Worm (Caenorhabditis elegans): ENCODE data around the gene srbc-20.

srbc-20 gene

DNA sequence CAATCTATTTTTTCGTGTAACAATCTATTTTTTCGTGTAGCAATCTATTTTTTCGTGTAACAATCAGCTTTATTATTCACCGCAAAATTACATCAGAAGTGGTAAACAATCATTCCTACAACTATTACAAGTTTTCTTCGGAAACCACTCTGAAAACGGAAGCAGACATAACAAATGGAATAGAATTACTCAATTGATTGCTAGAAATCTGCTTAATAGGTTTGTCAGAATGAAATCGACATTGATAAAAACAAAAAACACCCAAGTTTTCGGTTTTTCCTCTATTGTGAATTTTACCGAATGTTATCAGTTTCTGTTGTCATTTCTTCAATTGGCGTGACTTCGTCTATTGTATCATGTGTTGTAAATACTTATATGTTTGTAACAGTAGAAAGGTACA is at the start of gene srbc-20:
Gene srbc-20 (plus strand): TSS at position 301 of the 400 bp plus-strand sequence.
- peak in 1 of 6 experiments; percentile 3 for TF ChIP-seq elt-3 (tag; optimal IDR thresholded peaks at IDR 0.05)
- no peak for TF ChIP-seq isw-1 (GFP tag; IDR thresholded peaks at IDR 0.05)
- no peak for TF ChIP-seq lir-3 (tag; optimal IDR thresholded peaks at IDR 0.05; ENCODE audit: poor library complexity)

DNA sequence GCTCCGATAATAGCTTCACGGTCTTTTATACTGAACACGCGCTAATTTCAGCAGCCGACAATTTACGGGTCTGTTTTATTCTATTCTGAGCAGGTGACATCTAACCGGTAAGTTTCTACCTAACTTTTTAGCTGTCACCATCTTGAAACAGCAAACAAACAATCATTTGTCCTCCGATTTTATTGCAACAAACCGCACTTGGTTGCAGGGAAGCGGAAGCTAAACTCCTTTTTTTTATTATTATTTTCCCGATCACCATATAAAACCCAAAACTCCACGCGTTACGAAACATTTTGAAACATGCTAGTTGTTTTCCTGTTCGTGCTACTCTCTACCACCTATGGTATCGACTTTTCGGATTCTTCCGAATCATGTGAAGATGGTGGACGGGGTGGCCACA is 49.2 kb upstream of the srbc-20 start, which contains the start of gene clec-208:
Gene clec-208 (plus strand): TSS at position 301 of the 400 bp plus-strand sequence.
- TF ChIP-seq nhr-20 (tag; optimal IDR thresholded peaks at IDR 0.05) (no peak), nhr-85 (tag) (no peak), nhr-28 (tag; optimal IDR thresholded peaks at IDR 0.05) (no peak), blmp-1 (tag; optimal IDR thresholded peaks at IDR 0.05) (no peak)

DNA sequence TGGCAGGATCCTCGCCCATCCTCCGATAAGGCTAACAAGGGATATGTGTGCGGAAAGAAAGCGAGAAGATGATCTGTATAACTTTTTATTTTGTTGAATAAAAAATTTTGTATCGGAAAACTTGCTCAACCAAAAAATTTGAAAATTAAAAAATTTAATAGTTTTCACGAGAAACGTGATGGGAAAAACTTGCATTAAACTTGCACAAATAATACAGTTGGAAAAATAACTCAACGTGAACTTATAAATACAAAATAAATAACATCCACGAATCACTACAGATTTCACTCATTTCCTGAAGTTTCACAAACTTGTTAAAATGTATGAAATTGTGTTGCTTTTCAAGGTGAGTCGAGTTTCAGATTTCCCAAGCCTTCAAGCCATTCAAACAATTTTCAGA is 47.9 kb upstream of the srbc-20 start, which contains the start of gene F36F12.7:
Gene F36F12.7 (plus strand): TSS at position 301 of the 400 bp plus-strand sequence.
- TF ChIP-seq tlp-1 (tag; optimal IDR thresholded peaks at IDR 0.05) (no peak), ceh-88 (GFP tag; IDR thresholded peaks at IDR 0.05) (no peak), mab-9 (GFP tag; IDR thresholded peaks at IDR 0.05) (no peak), nhr-90 (tag; optimal IDR thresholded peaks at IDR 0.05; ENCODE audit: poor library complexity) (no peak), xbp-1 (tag; optimal IDR thresholded peaks at IDR 0.05) (no peak), nhr-84 (tag; optimal IDR thresholded peaks at IDR 0.05) (no peak)

DNA sequence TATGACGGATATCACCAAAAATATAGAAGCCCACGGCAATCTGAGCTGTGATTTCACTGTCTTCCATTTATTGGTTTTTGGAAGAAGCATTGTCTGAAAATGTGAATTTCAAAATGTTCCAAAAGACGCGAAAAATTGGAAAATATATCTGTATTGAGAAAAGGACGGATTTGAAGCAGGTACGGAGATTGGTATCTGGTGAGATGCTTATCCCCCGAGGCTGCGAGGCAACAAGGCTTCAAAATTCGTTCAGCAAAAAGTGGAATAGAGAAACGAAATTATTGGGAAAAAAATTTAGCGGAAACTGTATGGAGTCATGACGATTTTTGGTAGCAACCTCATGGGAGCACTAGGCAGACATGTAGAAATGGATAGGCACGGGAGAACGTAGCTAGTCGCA is 43.8 kb upstream of the srbc-20 start, which contains the start of gene F36F12.1:
Gene F36F12.1 (minus strand): TSS at position 101 of the 400 bp plus-strand sequence.
- TF ChIP-seq efl-1 (optimal IDR thresholded peaks at IDR 0.05) (no peak), efl-1 (GFP tag; optimal IDR thresholded peaks at IDR 0.05 in 1 of 2) (peak in 1 of 2 experiments; percentile 55), dsc-1 (tag; optimal IDR thresholded peaks at IDR 0.05) (no peak), C04F5.9 (tag; optimal IDR thresholded peaks at IDR 0.05) (no peak), efl-3 (GFP tag; optimal IDR thresholded peaks at IDR 0.05) (no peak)

DNA sequence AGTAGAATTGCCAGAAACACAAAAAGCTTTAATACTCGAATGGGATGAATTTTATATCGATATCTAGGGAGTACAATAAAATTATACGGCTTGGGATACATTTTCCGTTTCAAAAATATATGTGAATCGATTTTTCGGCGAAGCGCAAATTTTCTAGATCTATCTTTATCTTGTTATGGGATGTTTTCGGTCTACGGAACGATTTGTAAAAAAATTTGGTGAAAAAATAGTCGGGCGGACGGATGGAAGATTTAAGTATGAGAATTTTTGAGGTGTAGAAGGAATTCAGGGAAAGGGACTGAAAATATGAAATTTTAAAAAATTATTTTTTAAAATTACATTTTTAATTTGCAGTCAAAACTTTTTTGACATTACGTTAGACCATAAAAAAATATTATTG is 40.9 kb upstream of the srbc-20 start, which contains the start of gene F22F7.4:
Gene F22F7.4 (minus strand): TSS at position 101 of the 400 bp plus-strand sequence.
- TF ChIP-seq pqm-1 (tag; optimal IDR thresholded peaks at IDR 0.05) (no peak), elt-2 (tag; optimal IDR thresholded peaks at IDR 0.05) (no peak), nhr-28 (tag; optimal IDR thresholded peaks at IDR 0.05) (no peak), nhr-71 (tag; optimal IDR thresholded peaks at IDR 0.05) (no peak), mef-2 (tag; optimal IDR thresholded peaks at IDR 0.05) (no peak), nhr-47 (tag; optimal IDR thresholded peaks at IDR 0.05) (no peak), fkh-4 (tag; optimal IDR thresholded peaks at IDR 0.05; ENCODE audit: borderline replicate concordance) (no peak), efl-1 (optimal IDR thresholded peaks at IDR 0.05) (no peak), efl-1 (GFP tag; optimal IDR thresholded peaks at IDR 0.05 in 1 of 2) (no peak)

DNA sequence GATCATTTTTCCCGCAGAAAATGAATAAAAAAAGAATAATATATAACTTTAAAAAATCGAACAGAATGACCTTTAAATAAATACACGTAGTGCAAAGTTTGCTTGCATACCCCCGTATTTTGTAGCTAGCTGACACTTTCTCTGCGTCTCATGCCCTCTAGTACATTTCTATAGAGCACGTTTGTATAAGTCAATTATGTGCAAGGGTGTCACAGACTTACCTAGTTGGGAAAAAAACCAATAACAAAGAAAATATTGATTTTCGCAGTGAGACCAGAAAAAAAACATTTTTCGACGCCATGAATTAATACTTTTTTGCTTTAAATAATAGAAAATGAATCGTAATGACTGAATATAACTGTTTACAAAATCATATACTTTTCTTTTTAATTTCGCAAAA is 37.6 kb upstream of the srbc-20 start, which contains the start of gene ckb-4:
Gene ckb-4 (minus strand): TSS at position 140 of the 400 bp plus-strand sequence.
- TF ChIP-seq lin-13 (GFP tag; optimal IDR thresholded peaks at IDR 0.05) (peak; percentile 13), ceh-88 (GFP tag; IDR thresholded peaks at IDR 0.05) (no peak), nhr-76 (tag; optimal IDR thresholded peaks at IDR 0.05) (no peak), lin-15B (tag; optimal IDR thresholded peaks at IDR 0.05) (peak; percentile 41), dpl-1 (GFP tag; optimal IDR thresholded peaks at IDR 0.05) (peak; percentile 9 to 69 (median 29)), skn-1 (tag; optimal IDR thresholded peaks at IDR 0.05) (peak; percentile 11), fkh-4 (tag; optimal IDR thresholded peaks at IDR 0.05; ENCODE audit: borderline replicate concordance) (no peak), rnt-1 (tag; optimal IDR thresholded peaks at IDR 0.05) (peak; percentile 5), C16A3.4 (tag; optimal IDR thresholded peaks at IDR 0.05) (peak; percentile 30), vab-15 (tag; optimal IDR thresholded peaks at IDR 0.05) (peak; percentile 11), dsc-1 (tag; optimal IDR thresholded peaks at IDR 0.05) (no peak), lsy-2 (tag; optimal IDR thresholded peaks at IDR 0.05) (no peak), lin-35 (GFP tag; optimal IDR thresholded peaks at IDR 0.05) (peak; percentile 48 to 66), efl-1 (optimal IDR thresholded peaks at IDR 0.05) (peak; percentile 59 to 70), efl-1 (GFP tag; optimal IDR thresholded peaks at IDR 0.05 in 1 of 2) (peak; percentile 54 to 85), nhr-20 (tag; optimal IDR thresholded peaks at IDR 0.05) (peak; percentile 42), xbp-1 (tag; optimal IDR thresholded peaks at IDR 0.05) (peak; percentile 26), blmp-1 (tag; optimal IDR thresholded peaks at IDR 0.05) (peak; percentile 16), nhr-77 (tag; optimal IDR thresholded peaks at IDR 0.05) (peak; percentile 15), nhr-85 (tag) (peak; percentile 47), aha-1 (tag; optimal IDR thresholded peaks at IDR 0.05) (no peak), ceh-82 (tag; optimal IDR thresholded peaks at IDR 0.05) (peak in 1 of 3 experiments; percentile 46), zag-1 (tag; optimal IDR thresholded peaks at IDR 0.05) (no peak)
